Worm (Caenorhabditis elegans) whole organism, L1 larva: ENCODE data around the gene zer-1.
A peak's percentile ranks its signal among the peaks of the same experiment; 100 is the strongest.

ENCODE experiments used
- C04F5.9 ChIP-seq: sonication (generic microtip); optimal IDR thresholded peaks from 2 replicates; lab custom pipeline; 2016; ENCODE audit warnings: missing genetic modification characterization, missing compliant biosample characterization
- C16A3.4 ChIP-seq: fragments of 150-350 bp; optimal IDR thresholded peaks from 2 replicates; lab custom pipeline; 2014; ENCODE audit warnings: missing biosample characterization, missing genetic modification characterization
- aha-1 ChIP-seq: fragments of 150-350 bp; optimal IDR thresholded peaks from 2 replicates; lab custom pipeline; 2014; ENCODE audit warnings: missing biosample characterization, missing genetic modification characterization
- ama-1 ChIP-seq: fragments of 150-350 bp; optimal IDR thresholded peaks from 2 replicates; lab custom pipeline; 2014
- blmp-1 ChIP-seq: fragments of 150-350 bp; optimal IDR thresholded peaks from 2 replicates; lab custom pipeline; 2014; ENCODE audit warnings: missing biosample characterization, missing genetic modification characterization
- ceh-63 ChIP-seq: fragments of 200-800 bp; sonication (Bioruptor generic); optimal IDR thresholded peaks from 2 replicates; lab custom pipeline; 2018; ENCODE audit warnings: mild to moderate bottlenecking, missing genetic modification characterization, missing compliant biosample characterization
- ceh-8 ChIP-seq: fragments of 200-800 bp; sonication (Bioruptor generic); optimal IDR thresholded peaks from 2 replicates; lab custom pipeline; 2018; ENCODE audit warnings: mild to moderate bottlenecking, missing genetic modification characterization, moderate library complexity, missing compliant biosample characterization
- ceh-82 ChIP-seq, 3 experiments: fragments of 150-350 bp in 1 of 3; sonication (generic microtip) in 2 of 3; optimal IDR thresholded peaks; 2 replicates each; lab custom pipeline; 2014 to 2017; ENCODE audit warnings: missing biosample characterization in 3 of 3, missing genetic modification characterization in 3 of 3
- ceh-90 ChIP-seq: sonication (generic microtip); optimal IDR thresholded peaks from 2 replicates; lab custom pipeline; 2016; ENCODE audit warnings: missing genetic modification characterization, missing compliant biosample characterization
- ces-1 ChIP-seq: fragments of 150-350 bp; optimal IDR thresholded peaks from 2 replicates; lab custom pipeline; 2014; ENCODE audit warnings: missing biosample characterization, missing genetic modification reagents, missing genetic modification characterization
- dpl-1 ChIP-seq, 3 experiments: fragments of 150-350 bp in 2 of 3; sonication (generic microtip) in 1 of 3; optimal IDR thresholded peaks; 2 replicates each; lab custom pipeline; 2014 to 2017; ENCODE audit warnings: missing biosample characterization in 3 of 3, missing genetic modification characterization in 3 of 3, missing genetic modification reagents in 3 of 3
- dsc-1 ChIP-seq: sonication (generic microtip); optimal IDR thresholded peaks from 2 replicates; lab custom pipeline; 2016; ENCODE audit warnings: mild to moderate bottlenecking, missing genetic modification characterization, missing compliant biosample characterization
- efl-1 ChIP-seq, 4 experiments: fragments of 150-350 bp; optimal IDR thresholded peaks in 3 of 4; peaks in 1 of 4; 1 replicate in 1 of 4; 2 replicates in 3 of 4; lab custom pipeline; 2014; ENCODE audit warnings: missing biosample characterization in 2 of 4, missing genetic modification characterization in 2 of 4, missing genetic modification reagents in 2 of 4
- egl-27 ChIP-seq, 2 experiments: fragments of 150-350 bp in 1 of 2; sonication (generic microtip); optimal IDR thresholded peaks; 3 replicates each; lab custom pipeline; 2017 to 2018; ENCODE audit warnings: missing biosample characterization in 2 of 2, missing genetic modification characterization in 2 of 2, missing genetic modification reagents in 2 of 2
- elt-3 ChIP-seq, 6 experiments: fragments of 150-350 bp in 1 of 6; sonication (generic microtip); optimal IDR thresholded peaks; 2 replicates each; lab custom pipeline; 2017 to 2018; ENCODE audit warnings: missing biosample characterization in 6 of 6, missing genetic modification characterization in 6 of 6, inconsistent platforms in 1 of 6
- fkh-8 ChIP-seq: sonication (generic microtip); optimal IDR thresholded peaks from 2 replicates; lab custom pipeline; 2016; ENCODE audit warnings: mild to moderate bottlenecking, missing genetic modification characterization, missing compliant biosample characterization
- fos-1 ChIP-seq: fragments of 150-350 bp; optimal IDR thresholded peaks from 2 replicates; lab custom pipeline; 2014; ENCODE audit warnings: missing biosample characterization, missing genetic modification characterization
- hlh-17 ChIP-seq: fragments of 200-800 bp; sonication (Bioruptor generic); optimal IDR thresholded peaks from 2 replicates; lab custom pipeline; 2018; ENCODE audit warnings: missing genetic modification characterization, mild to moderate bottlenecking, missing compliant biosample characterization, moderate library complexity, borderline replicate concordance
- hlh-4 ChIP-seq: sonication (generic microtip); optimal IDR thresholded peaks from 2 replicates; lab custom pipeline; 2016; ENCODE audit warnings: mild to moderate bottlenecking, missing genetic modification characterization, missing compliant biosample characterization
- irx-1 ChIP-seq: sonication (generic microtip); optimal IDR thresholded peaks from 2 replicates; lab custom pipeline; 2016; ENCODE audit warnings: missing genetic modification characterization, missing compliant biosample characterization
- isw-1 ChIP-seq: fragments of 200-800 bp; sonication (Bioruptor generic); IDR thresholded peaks from 2 replicates; pipeline ENCODE4 v1.3.6; 2022; ENCODE audit warnings: missing genetic modification characterization, missing compliant biosample characterization
- lin-13 ChIP-seq: fragments of 150-350 bp; optimal IDR thresholded peaks from 2 replicates; lab custom pipeline; 2014; ENCODE audit warnings: missing biosample characterization, missing genetic modification reagents, missing genetic modification characterization
- lin-15B ChIP-seq: fragments of 150-350 bp; sonication (generic microtip); optimal IDR thresholded peaks from 3 replicates; lab custom pipeline; 2014; ENCODE audit warnings: missing biosample characterization, missing genetic modification characterization
- lin-39 ChIP-seq: fragments of 150-350 bp; optimal IDR thresholded peaks from 2 replicates; lab custom pipeline; 2014; ENCODE audit warnings: missing biosample characterization, missing genetic modification reagents, missing genetic modification characterization
- lsy-2 ChIP-seq, 2 experiments: fragments of 150-350 bp; optimal IDR thresholded peaks; 2 replicates each; lab custom pipeline; 2014; ENCODE audit warnings: missing biosample characterization in 2 of 2, missing genetic modification characterization in 2 of 2
- mdl-1 ChIP-seq, 2 experiments: fragments of 150-350 bp; optimal IDR thresholded peaks; 2 replicates each; lab custom pipeline; 2014 to 2017; ENCODE audit warnings: missing biosample characterization in 2 of 2, missing genetic modification characterization in 2 of 2, inconsistent platforms in 1 of 2
- mef-2 ChIP-seq: fragments of 150-350 bp; optimal IDR thresholded peaks from 2 replicates; lab custom pipeline; 2014; ENCODE audit warnings: missing biosample characterization, missing genetic modification characterization
- mep-1 ChIP-seq: fragments of 150-350 bp; optimal IDR thresholded peaks from 2 replicates; lab custom pipeline; 2014; ENCODE audit warnings: missing biosample characterization, missing genetic modification characterization
- nhr-11 ChIP-seq: fragments of 150-350 bp; optimal IDR thresholded peaks from 2 replicates; lab custom pipeline; 2014; ENCODE audit warnings: missing biosample characterization, missing genetic modification characterization
- nhr-12 ChIP-seq: sonication (generic microtip); optimal IDR thresholded peaks from 2 replicates; lab custom pipeline; 2017; ENCODE audit warnings: missing biosample characterization, missing genetic modification characterization
- nhr-19 ChIP-seq: fragments of 200-800 bp; sonication (Bioruptor generic); conservative IDR thresholded peaks from 2 replicates; pipeline ENCODE4 v1.3.6; 2022; ENCODE audit warnings: missing genetic modification characterization, missing compliant biosample characterization
- nhr-20 ChIP-seq: sonication (generic microtip); optimal IDR thresholded peaks from 2 replicates; lab custom pipeline; 2016; ENCODE audit warnings: mild to moderate bottlenecking, missing genetic modification characterization, missing compliant biosample characterization
- nhr-237 ChIP-seq: fragments of 150-350 bp; optimal IDR thresholded peaks from 2 replicates; lab custom pipeline; 2014; ENCODE audit warnings: missing biosample characterization, missing genetic modification characterization
- nhr-47 ChIP-seq: sonication (generic microtip); optimal IDR thresholded peaks from 2 replicates; lab custom pipeline; 2016; ENCODE audit warnings: mild to moderate bottlenecking, missing genetic modification characterization, moderate library complexity, missing compliant biosample characterization
- nhr-71 ChIP-seq: sonication (generic microtip); optimal IDR thresholded peaks from 2 replicates; lab custom pipeline; 2016; ENCODE audit warnings: mild to moderate bottlenecking, missing genetic modification characterization, moderate library complexity, missing compliant biosample characterization
- nhr-77 ChIP-seq: fragments of 150-350 bp; optimal IDR thresholded peaks from 2 replicates; lab custom pipeline; 2014; ENCODE audit warnings: missing biosample characterization, missing genetic modification characterization
- nhr-84 ChIP-seq: sonication (generic microtip); optimal IDR thresholded peaks from 2 replicates; lab custom pipeline; 2017; ENCODE audit warnings: missing biosample characterization, missing genetic modification characterization
- nhr-85 ChIP-seq: sonication (generic microtip); peaks from one replicate; lab custom pipeline; 2016; ENCODE audit warnings: missing genetic modification characterization, inconsistent platforms, missing compliant biosample characterization
- nhr-90 ChIP-seq: sonication (generic microtip); optimal IDR thresholded peaks from 2 replicates; lab custom pipeline; 2016; ENCODE audit warnings: mild to moderate bottlenecking, missing genetic modification characterization, missing compliant biosample characterization; ENCODE audit not compliant: poor library complexity
- pag-3 ChIP-seq: sonication (generic microtip); optimal IDR thresholded peaks from 2 replicates; lab custom pipeline; 2017; ENCODE audit warnings: missing genetic modification characterization, mild to moderate bottlenecking, missing compliant biosample characterization, antibody characterized with exemption, borderline replicate concordance; ENCODE audit not compliant: insufficient read depth
- pax-3 ChIP-seq: fragments of 200-800 bp; sonication (Bioruptor generic); optimal IDR thresholded peaks from 2 replicates; lab custom pipeline; 2018; ENCODE audit warnings: mild to moderate bottlenecking, missing genetic modification characterization, moderate library complexity, missing compliant biosample characterization
- pqm-1 ChIP-seq: sonication (generic microtip); optimal IDR thresholded peaks from 3 replicates; lab custom pipeline; 2017; ENCODE audit warnings: missing biosample characterization, missing genetic modification characterization
- skn-1 ChIP-seq: fragments of 150-350 bp; optimal IDR thresholded peaks from 2 replicates; lab custom pipeline; 2014; ENCODE audit warnings: missing biosample characterization, missing genetic modification characterization
- sptf-1 ChIP-seq: fragments of 150-350 bp; optimal IDR thresholded peaks from 2 replicates; lab custom pipeline; 2014; ENCODE audit warnings: missing biosample characterization, missing genetic modification characterization
- sup-37 ChIP-seq: fragments of 200-800 bp; sonication (Bioruptor generic); optimal IDR thresholded peaks from 2 replicates; lab custom pipeline; 2018; ENCODE audit warnings: mild to moderate bottlenecking, missing genetic modification characterization, missing compliant biosample characterization
- tlp-1 ChIP-seq: fragments of 150-350 bp; optimal IDR thresholded peaks from 2 replicates; lab custom pipeline; 2014; ENCODE audit warnings: missing biosample characterization, missing genetic modification characterization
- unc-86 ChIP-seq: sonication (generic microtip); optimal IDR thresholded peaks from 2 replicates; lab custom pipeline; 2016; ENCODE audit warnings: missing genetic modification characterization, missing compliant biosample characterization
- unc-98 ChIP-seq: fragments of 200-800 bp; sonication (Bioruptor generic); IDR thresholded peaks from 2 replicates; pipeline ENCODE4 v1.3.6; 2022; ENCODE audit warnings: missing genetic modification characterization, missing compliant biosample characterization
- xbp-1 ChIP-seq: sonication (generic microtip); optimal IDR thresholded peaks from 2 replicates; lab custom pipeline; 2016; ENCODE audit warnings: missing genetic modification characterization, missing compliant biosample characterization
- zag-1 ChIP-seq: fragments of 150-350 bp; optimal IDR thresholded peaks from 2 replicates; lab custom pipeline; 2014; ENCODE audit warnings: missing biosample characterization, missing genetic modification characterization
- ztf-11 ChIP-seq, 2 experiments: sonication (generic microtip); optimal IDR thresholded peaks; 2 replicates each; lab custom pipeline; 2016 to 2017; ENCODE audit warnings: missing genetic modification characterization in 2 of 2, missing biosample characterization in 1 of 2, missing compliant biosample characterization in 1 of 2

The zer-1 gene

ce11 chrIII:888983-889549, 2.5 kb upstream of the zer-1 start (continued):
- no peak for TF ChIP-seq nhr-90
- no peak for TF ChIP-seq elt-3 (tag; optimal IDR thresholded peaks at IDR 0.05; lab: Kevin White, UChicago)
- TF ChIP-seq isw-1: no peak
- TF ChIP-seq nhr-84 (tag; lab: Kevin White, UChicago): no peak
- TF ChIP-seq egl-27 (tag; optimal IDR thresholded peaks at IDR 0.05; lab: Kevin White, UChicago): no peak
- no peak for TF ChIP-seq unc-86 (tag; lab: Kevin White, UChicago)
- no peak for TF ChIP-seq zag-1 (tag; lab: Kevin White, UChicago)
- no peak for TF ChIP-seq C04F5.9 (tag; lab: Kevin White, UChicago)
- no peak for TF ChIP-seq mef-2 (tag; lab: Kevin White, UChicago)
- TF ChIP-seq ceh-8 (GFP tag; lab: Kevin White, UChicago): no peak
- peak; percentile 59 for TF ChIP-seq fkh-8 (tag; lab: Kevin White, UChicago)
- TF ChIP-seq nhr-12 (tag; lab: Kevin White, UChicago): no peak
- no peak for TF ChIP-seq lin-13 (GFP tag; lab: Kevin White, UChicago)
- TF ChIP-seq nhr-71 (tag; lab: Kevin White, UChicago): peak; percentile 37
- no peak for TF ChIP-seq ceh-82 (tag; optimal IDR thresholded peaks at IDR 0.05; lab: Kevin White, UChicago)
- peak; percentile 7 for TF ChIP-seq nhr-85
- TF ChIP-seq dpl-1 (GFP tag; optimal IDR thresholded peaks at IDR 0.05; lab: Kevin White, UChicago): peak in 1 of 3 experiments; percentile 45
- no peak for TF ChIP-seq sptf-1
- no peak for TF ChIP-seq ama-1
- no peak for TF ChIP-seq blmp-1
- TF ChIP-seq ceh-63 (GFP tag; lab: Kevin White, UChicago): no peak
- TF ChIP-seq pqm-1 (tag; lab: Kevin White, UChicago): no peak
- no peak for TF ChIP-seq pag-3
- no peak for TF ChIP-seq mep-1
- no peak for TF ChIP-seq aha-1 (tag; lab: Kevin White, UChicago)
- no peak for TF ChIP-seq irx-1
- peak; percentile 49 to 73 for TF ChIP-seq lsy-2 (tag; optimal IDR thresholded peaks at IDR 0.05; lab: Kevin White, UChicago)
- no peak for TF ChIP-seq unc-98
- no peak for TF ChIP-seq xbp-1 (tag; lab: Kevin White, UChicago)
- peak; percentile 0 for TF ChIP-seq skn-1
- TF ChIP-seq sup-37 (GFP tag; lab: Kevin White, UChicago): no peak
- TF ChIP-seq nhr-237 (tag; lab: Kevin White, UChicago): no peak
- TF ChIP-seq, all 84 proteins: peak for 10

ce11 chrIII:887874-888299, 1.3 kb upstream of the zer-1 start:
- TF ChIP-seq ceh-8 (GFP tag; lab: Kevin White, UChicago): no peak
- TF ChIP-seq pax-3 (tag; lab: Kevin White, UChicago): peak; percentile 27
- no peak for TF ChIP-seq lin-39 (tag; lab: Kevin White, UChicago)
- no peak for TF ChIP-seq sptf-1
- peak; percentile 65 for TF ChIP-seq xbp-1 (tag; lab: Kevin White, UChicago)
- TF ChIP-seq lin-13 (GFP tag; lab: Kevin White, UChicago): no peak
- TF ChIP-seq nhr-77 (tag; lab: Kevin White, UChicago): peak; percentile 40
- TF ChIP-seq dsc-1 (tag; lab: Kevin White, UChicago): peak; percentile 49
- TF ChIP-seq ces-1: no peak
- no peak for TF ChIP-seq ceh-90 (tag; lab: Kevin White, UChicago)
- peak in 1 of 2 experiments; percentile 60 for TF ChIP-seq ztf-11 (tag; optimal IDR thresholded peaks at IDR 0.05; lab: Kevin White, UChicago)
- TF ChIP-seq C16A3.4 (tag; lab: Kevin White, UChicago): peak; percentile 40
- TF ChIP-seq tlp-1 (tag; lab: Kevin White, UChicago): no peak
- TF ChIP-seq irx-1: peak; percentile 37
- peak; percentile 56 for TF ChIP-seq skn-1
- TF ChIP-seq lin-15B: peak; percentile 26
- no peak for TF ChIP-seq ama-1
- no peak for TF ChIP-seq hlh-4 (tag; lab: Kevin White, UChicago)
- peak; percentile 84 for TF ChIP-seq nhr-47 (tag; lab: Kevin White, UChicago)
- peak; percentile 4 for TF ChIP-seq nhr-11 (tag; lab: Kevin White, UChicago)
- peak; percentile 55 to 69 for TF ChIP-seq mdl-1 (tag; optimal IDR thresholded peaks at IDR 0.05; lab: Kevin White, UChicago)
- no peak for TF ChIP-seq hlh-17 (GFP tag; lab: Kevin White, UChicago)
- TF ChIP-seq nhr-19 (GFP tag; lab: Robert Waterston, UW): peak; percentile 57
- TF ChIP-seq unc-86 (tag; lab: Kevin White, UChicago): peak; percentile 87
- peak; percentile 90 for TF ChIP-seq fkh-8 (tag; lab: Kevin White, UChicago)
- TF ChIP-seq fos-1 (tag; lab: Kevin White, UChicago): peak; percentile 26
- TF ChIP-seq efl-1 (optimal IDR thresholded peaks at IDR 0.05; lab: Kevin White, UChicago): peak; percentile 63 to 74
- peak; percentile 12 to 93 for TF ChIP-seq efl-1 (GFP tag; optimal IDR thresholded peaks at IDR 0.05 in 1 of 2; lab: Kevin White, UChicago)
- TF ChIP-seq zag-1 (tag; lab: Kevin White, UChicago): peak; percentile 44
- TF ChIP-seq nhr-20 (tag; lab: Kevin White, UChicago): peak; percentile 73
